Fruit fly (Drosophila melanogaster): Measurements from ENCODE around the gene ND-13B.
A peak's percentile ranks its signal among the peaks of the same experiment; 100 is the strongest.

ND-13B gene

dm6 chr3L:10680728-10681306 is 13.1 kb downstream of the ND-13B start (continued):
- TF ChIP-seq Smox (GFP tag; optimal IDR thresholded peaks at IDR 0.05): no peak
- peak; percentile 54; the same call in 2 of the 3 replicates for TF ChIP-seq eg (GFP tag; IDR thresholded peaks at IDR 0.05)
- TF ChIP-seq pdm3 (GFP tag; optimal IDR thresholded peaks at IDR 0.05): no peak
- no peak for TF ChIP-seq Blimp-1 (GFP tag; optimal IDR thresholded peaks at IDR 0.05)
- no peak for TF ChIP-seq CG10631 (GFP tag; optimal IDR thresholded peaks at IDR 0.05)
- TF ChIP-seq CG3919 (GFP tag; optimal IDR thresholded peaks at IDR 0.05): no peak
- TF ChIP-seq CG8319 (GFP tag; optimal IDR thresholded peaks at IDR 0.05): no peak
- TF ChIP-seq svp (GFP tag): peak; percentile 44
- TF ChIP-seq CG6854 (GFP tag; optimal IDR thresholded peaks at IDR 0.05): no peak
- TF ChIP-seq CG8632 (GFP tag; optimal IDR thresholded peaks at IDR 0.05): no peak
- peak; percentile 39; the same call in 1 of the 2 replicates for TF ChIP-seq CG11294 (GFP tag; IDR thresholded peaks at IDR 0.05)
- no peak for TF ChIP-seq Hr4 (GFP tag; optimal IDR thresholded peaks at IDR 0.05)
- 0 out of 3 replicates have a peak, but pooled peaks have one; percentile 43 for TF ChIP-seq CG6163 (GFP tag; IDR thresholded peaks at IDR 0.05)
- no peak for TF ChIP-seq CG1621 (tag; optimal IDR thresholded peaks at IDR 0.05)
- TF ChIP-seq lz (GFP tag; optimal IDR thresholded peaks at IDR 0.05): no peak

DNA sequence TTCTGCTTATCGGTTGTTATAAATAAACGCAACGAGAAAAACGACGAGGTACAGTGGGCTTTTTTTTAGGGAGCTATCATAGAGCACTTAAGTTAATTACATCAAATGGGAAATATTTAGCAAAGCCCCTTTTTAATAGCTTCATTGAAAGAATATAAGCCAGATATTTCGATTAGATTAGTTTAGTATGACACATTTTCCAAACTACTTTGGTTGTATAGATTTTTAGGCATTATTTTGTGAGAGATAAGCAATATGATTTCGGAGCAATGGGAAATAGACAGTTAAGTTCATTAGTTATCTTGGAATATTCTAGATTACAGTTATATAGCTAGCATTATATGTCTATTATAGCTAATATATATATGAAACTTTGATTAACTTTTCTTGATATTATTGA is 13.7 kb downstream of the ND-13B start:
- TF ChIP-seq Hr39 (GFP tag; optimal IDR thresholded peaks at IDR 0.05) (no peak), acj6 (GFP tag; optimal IDR thresholded peaks at IDR 0.05) (no peak), CG11294 (GFP tag; IDR thresholded peaks at IDR 0.05) (no peak), pdm3 (GFP tag; optimal IDR thresholded peaks at IDR 0.05) (no peak), spab (GFP tag; optimal IDR thresholded peaks at IDR 0.05) (no peak), CG3032 (tag; optimal IDR thresholded peaks at IDR 0.05) (no peak), Sox14 (GFP tag; optimal IDR thresholded peaks at IDR 0.05) (no peak), achi (GFP tag; optimal IDR thresholded peaks at IDR 0.05) (no peak), Ets21C (GFP tag; optimal IDR thresholded peaks at IDR 0.05) (no peak), CG11762 (GFP tag; optimal IDR thresholded peaks at IDR 0.05; ENCODE audit: insufficient read depth) (no peak), CG15336 (GFP tag; IDR thresholded peaks at IDR 0.05) (no peak), CG6808 (GFP tag; optimal IDR thresholded peaks at IDR 0.05) (no peak), topi (GFP tag; optimal IDR thresholded peaks at IDR 0.05) (no peak), CG9139 (GFP tag; optimal IDR thresholded peaks at IDR 0.05) (no peak), CG8632 (GFP tag; optimal IDR thresholded peaks at IDR 0.05) (no peak), OdsH (GFP tag; optimal IDR thresholded peaks at IDR 0.05) (no peak)

DNA sequence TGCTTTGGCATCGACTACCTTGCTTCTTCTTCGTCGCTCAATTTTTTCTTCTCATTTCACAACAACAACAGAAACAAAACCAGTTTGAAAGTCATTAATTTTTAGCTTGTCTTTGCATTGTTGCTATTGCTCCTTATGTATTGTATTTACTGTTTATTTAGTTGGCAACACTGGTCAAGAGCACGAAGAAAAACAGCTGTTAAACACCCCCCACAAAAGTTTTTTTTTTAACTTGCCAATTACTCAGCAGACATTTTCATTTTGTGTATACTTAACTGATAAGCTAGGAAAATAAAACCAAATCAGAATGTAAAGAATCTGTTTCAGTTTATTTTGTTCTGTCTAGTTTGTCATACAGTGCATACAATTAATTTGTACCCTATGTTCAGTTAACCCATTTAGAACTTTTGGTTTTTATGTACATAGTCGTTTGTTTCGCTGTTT is 14.2 kb downstream of the ND-13B start:
- TF ChIP-seq CG8119 (GFP tag; IDR thresholded peaks at IDR 0.05) (peak; percentile 52; the same call in 2 of the 3 replicates), CG6163 (GFP tag; IDR thresholded peaks at IDR 0.05) (peak; percentile 64), CG34406 (GFP tag; optimal IDR thresholded peaks at IDR 0.05) (no peak), CG11762 (GFP tag; optimal IDR thresholded peaks at IDR 0.05; ENCODE audit: insufficient read depth) (no peak), ss (GFP tag; optimal IDR thresholded peaks at IDR 0.05) (peak in 1 of 2 experiments; percentile 38), CG31627 (GFP tag; optimal IDR thresholded peaks at IDR 0.05) (no peak), eg (GFP tag; IDR thresholded peaks at IDR 0.05) (peak; percentile 58; the same call in 2 of the 3 replicates), fkh (GFP tag; optimal IDR thresholded peaks at IDR 0.05) (peak; percentile 86), dsx (GFP tag; optimal IDR thresholded peaks at IDR 0.05; ENCODE audit: poor library complexity, severe bottlenecking) (peak; percentile 29), Hr38 (GFP tag; optimal IDR thresholded peaks at IDR 0.05) (no peak), topi (GFP tag; optimal IDR thresholded peaks at IDR 0.05) (no peak), CG16779 (tag; optimal IDR thresholded peaks at IDR 0.05) (peak; percentile 28), achi (GFP tag; optimal IDR thresholded peaks at IDR 0.05) (peak; percentile 30), Hr4 (GFP tag; optimal IDR thresholded peaks at IDR 0.05) (peak; percentile 38), CG3919 (GFP tag; optimal IDR thresholded peaks at IDR 0.05) (peak; percentile 16), CG1621 (tag; optimal IDR thresholded peaks at IDR 0.05) (no peak), CG6276 (GFP tag; optimal IDR thresholded peaks at IDR 0.05) (peak; percentile 22), Eip75B (GFP tag; optimal IDR thresholded peaks at IDR 0.05) (peak; percentile 16), CG9139 (GFP tag; optimal IDR thresholded peaks at IDR 0.05) (peak; percentile 0), Sox15 (GFP tag; optimal IDR thresholded peaks at IDR 0.05) (no peak), Sox102F (GFP tag; optimal IDR thresholded peaks at IDR 0.05) (peak; percentile 26), salr (GFP tag; optimal IDR thresholded peaks at IDR 0.05) (peak in 1 of 2 experiments; percentile 13), CG8632 (GFP tag; optimal IDR thresholded peaks at IDR 0.05) (no peak), CG4318 (GFP tag; optimal IDR thresholded peaks at IDR 0.05) (no peak), Sox14 (GFP tag; optimal IDR thresholded peaks at IDR 0.05) (peak; percentile 34), acj6 (GFP tag; optimal IDR thresholded peaks at IDR 0.05) (peak; percentile 24), CG10669 (GFP tag; optimal IDR thresholded peaks at IDR 0.05) (peak; percentile 7), CG6792 (GFP tag; optimal IDR thresholded peaks at IDR 0.05) (no peak), Eip93F (GFP tag; optimal IDR thresholded peaks at IDR 0.05) (no peak), Blimp-1 (GFP tag; optimal IDR thresholded peaks at IDR 0.05) (no peak), OdsH (GFP tag; optimal IDR thresholded peaks at IDR 0.05) (peak; percentile 21)

Measured in whole organism, prepupa.